Worm (Caenorhabditis elegans) whole organism, mixed stage, embryonic: ENCODE data around the gene haf-3.

Experiments
- M03D4.4 ChIP-seq: sonication (generic microtip); optimal IDR thresholded peaks from 2 replicates; lab custom pipeline; 2017; ENCODE audit warnings: mild to moderate bottlenecking, missing genetic modification characterization, missing compliant biosample characterization
- bed-3 ChIP-seq: fragments of 200-800 bp; sonication (Bioruptor generic); optimal IDR thresholded peaks from 3 replicates; lab custom pipeline; 2018; ENCODE audit warnings: mild to moderate bottlenecking, missing genetic modification characterization, moderate library complexity, missing compliant biosample characterization
- blmp-1 ChIP-seq: fragments of 150-350 bp; optimal IDR thresholded peaks from 2 replicates; lab custom pipeline; 2014; ENCODE audit warnings: missing biosample characterization, missing genetic modification characterization
- ceh-43 ChIP-seq: fragments of 200-800 bp; sonication (Bioruptor generic); optimal IDR thresholded peaks from 2 replicates; lab custom pipeline; 2018; ENCODE audit warnings: mild to moderate bottlenecking, missing genetic modification characterization, moderate library complexity, missing compliant biosample characterization
- ceh-83 ChIP-seq: fragments of 200-800 bp; sonication (Bioruptor generic); optimal IDR thresholded peaks from 2 replicates; lab custom pipeline; 2018; ENCODE audit warnings: mild to moderate bottlenecking, missing genetic modification characterization, missing compliant biosample characterization
- cnd-1 ChIP-seq: fragments of 200-800 bp; sonication (Bioruptor generic); optimal IDR thresholded peaks from 2 replicates; lab custom pipeline; 2018; ENCODE audit warnings: mild to moderate bottlenecking, missing genetic modification characterization, missing compliant biosample characterization
- drap-1 ChIP-seq: fragments of 200-800 bp; sonication (Bioruptor generic); optimal IDR thresholded peaks from 3 replicates; lab custom pipeline; 2018; ENCODE audit warnings: mild to moderate bottlenecking, missing genetic modification characterization, missing compliant biosample characterization
- elt-1 ChIP-seq: sonication (generic microtip); optimal IDR thresholded peaks from 2 replicates; lab custom pipeline; 2017; ENCODE audit warnings: missing genetic modification characterization, mild to moderate bottlenecking, missing compliant biosample characterization, antibody characterized with exemption, moderate library complexity, borderline replicate concordance; ENCODE audit not compliant: insufficient read depth
- elt-3 ChIP-seq: fragments of 150-350 bp; optimal IDR thresholded peaks from 2 replicates; lab custom pipeline; 2014; ENCODE audit warnings: missing biosample characterization, missing genetic modification characterization
- flh-1 ChIP-seq: fragments of 200-800 bp; sonication (Bioruptor generic); optimal IDR thresholded peaks from 2 replicates; lab custom pipeline; 2018; ENCODE audit warnings: mild to moderate bottlenecking, missing genetic modification characterization, moderate library complexity, missing compliant biosample characterization
- ham-2 ChIP-seq: fragments of 200-800 bp; sonication (Bioruptor generic); optimal IDR thresholded peaks from 2 replicates; lab custom pipeline; 2018; ENCODE audit warnings: mild to moderate bottlenecking, missing genetic modification characterization, missing compliant biosample characterization
- hlh-1 ChIP-seq: fragments of 150-350 bp; optimal IDR thresholded peaks from 2 replicates; lab custom pipeline; 2014; ENCODE audit warnings: missing biosample characterization, missing genetic modification reagents, missing genetic modification characterization
- lin-13 ChIP-seq: fragments of 150-350 bp; optimal IDR thresholded peaks from 2 replicates; lab custom pipeline; 2014; ENCODE audit warnings: missing biosample characterization, missing genetic modification characterization
- lin-32 ChIP-seq: fragments of 200-800 bp; sonication (Bioruptor generic); optimal IDR thresholded peaks from 2 replicates; lab custom pipeline; 2018; ENCODE audit warnings: mild to moderate bottlenecking, missing genetic modification characterization, missing compliant biosample characterization
- lsy-2 ChIP-seq: fragments of 150-350 bp; optimal IDR thresholded peaks from 2 replicates; lab custom pipeline; 2014; ENCODE audit warnings: missing biosample characterization, missing genetic modification characterization
- mab-5 ChIP-seq: fragments of 150-350 bp; optimal IDR thresholded peaks from 2 replicates; lab custom pipeline; 2014; ENCODE audit warnings: missing biosample characterization, missing genetic modification characterization
- mep-1 ChIP-seq: fragments of 150-350 bp; optimal IDR thresholded peaks from 2 replicates; lab custom pipeline; 2017; ENCODE audit warnings: missing biosample characterization, missing genetic modification reagents, missing genetic modification characterization, inconsistent platforms
- mls-2 ChIP-seq: sonication (generic microtip); optimal IDR thresholded peaks from 2 replicates; lab custom pipeline; 2016; ENCODE audit warnings: mild to moderate bottlenecking, missing genetic modification characterization, moderate library complexity, missing compliant biosample characterization
- nhr-12 ChIP-seq: fragments of 150-350 bp; optimal IDR thresholded peaks from 2 replicates; lab custom pipeline; 2014; ENCODE audit warnings: missing biosample characterization, missing genetic modification characterization
- nhr-2 ChIP-seq: fragments of 150-350 bp; optimal IDR thresholded peaks from 2 replicates; lab custom pipeline; 2014; ENCODE audit warnings: missing biosample characterization, missing genetic modification characterization
- nhr-237 ChIP-seq: fragments of 150-350 bp; optimal IDR thresholded peaks from 2 replicates; lab custom pipeline; 2014; ENCODE audit warnings: missing biosample characterization, missing genetic modification characterization
- nhr-28 ChIP-seq: fragments of 150-350 bp; optimal IDR thresholded peaks from 2 replicates; lab custom pipeline; 2014; ENCODE audit warnings: missing biosample characterization, missing genetic modification characterization
- nhr-76 ChIP-seq: sonication (generic microtip); optimal IDR thresholded peaks from 2 replicates; lab custom pipeline; 2017; ENCODE audit warnings: missing biosample characterization, missing genetic modification characterization
- pha-4 ChIP-seq: fragments of 150-350 bp; optimal IDR thresholded peaks from 2 replicates; lab custom pipeline; 2018; ENCODE audit warnings: missing biosample characterization, missing genetic modification reagents, missing genetic modification characterization
- sem-2 ChIP-seq: fragments of 200-800 bp; sonication (Bioruptor generic); optimal IDR thresholded peaks from 2 replicates; lab custom pipeline; 2018; ENCODE audit warnings: mild to moderate bottlenecking, missing genetic modification characterization, missing compliant biosample characterization
- snpc-4 ChIP-seq: fragments of 150-350 bp; optimal IDR thresholded peaks from 2 replicates; lab custom pipeline; 2014; ENCODE audit warnings: missing biosample characterization, missing genetic modification characterization
- sptf-1 ChIP-seq: sonication (generic microtip); optimal IDR thresholded peaks from 2 replicates; lab custom pipeline; 2017; ENCODE audit warnings: mild to moderate bottlenecking, missing genetic modification characterization, moderate library complexity, missing compliant biosample characterization
- tbx-8 ChIP-seq: fragments of 200-800 bp; sonication (Bioruptor generic); optimal IDR thresholded peaks from 2 replicates; lab custom pipeline; 2018; ENCODE audit warnings: mild to moderate bottlenecking, missing genetic modification characterization, moderate library complexity, missing compliant biosample characterization
- unc-120 ChIP-seq: sonication (generic microtip); optimal IDR thresholded peaks from 2 replicates; lab custom pipeline; 2017; ENCODE audit warnings: missing genetic modification characterization, missing compliant biosample characterization; ENCODE audit not compliant: poor library complexity, severe bottlenecking
- unc-39 ChIP-seq: fragments of 150-350 bp; optimal IDR thresholded peaks from 2 replicates; lab custom pipeline; 2014; ENCODE audit warnings: missing biosample characterization, missing genetic modification characterization
- unc-62 ChIP-seq: fragments of 150-350 bp; optimal IDR thresholded peaks from 2 replicates; lab custom pipeline; 2014; ENCODE audit warnings: missing biosample characterization, missing genetic modification reagents, missing genetic modification characterization
- ztf-11 ChIP-seq: fragments of 150-350 bp; optimal IDR thresholded peaks from 2 replicates; lab custom pipeline; 2014; ENCODE audit warnings: missing biosample characterization, missing genetic modification characterization

haf-3 gene

DNA sequence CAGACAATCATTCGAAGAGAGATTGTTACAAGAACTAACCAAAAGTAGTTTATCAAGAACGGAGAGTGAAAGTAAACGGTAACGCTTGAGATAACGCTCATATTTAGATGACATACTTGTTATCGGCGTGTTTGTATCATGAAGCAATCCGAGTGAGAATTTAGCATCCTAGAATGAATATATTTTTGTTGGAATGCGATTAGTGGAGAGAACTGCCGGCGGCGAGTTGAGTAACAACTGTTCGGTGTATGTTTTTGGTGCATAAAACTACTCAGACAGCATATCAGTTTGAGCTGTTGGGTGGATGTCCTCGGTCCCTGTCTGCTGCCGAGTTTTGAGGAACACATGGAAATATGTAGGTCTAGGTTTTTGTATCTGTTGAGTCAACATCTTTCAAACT lies 32.4 kb downstream of the haf-3 start, which contains the start of gene T23D5.3:
Gene T23D5.3, minus strand, starts transcription at position 101 of the 400 bp plus-strand sequence.
- no peak for TF ChIP-seq unc-39 (tag; lab: Kevin White, UChicago)
- no peak for TF ChIP-seq nhr-237 (tag; lab: Kevin White, UChicago)
- no peak for TF ChIP-seq elt-3
- TF ChIP-seq lsy-2 (tag; lab: Kevin White, UChicago) = no peak
- no peak for TF ChIP-seq M03D4.4 (tag; lab: Kevin White, UChicago)
- TF ChIP-seq lin-32 = no peak
- no peak for TF ChIP-seq blmp-1 (tag; lab: Kevin White, UChicago)
- TF ChIP-seq elt-1 (tag; lab: Kevin White, UChicago) = no peak
- TF ChIP-seq mab-5 = no peak
- TF ChIP-seq unc-62 (GFP tag; lab: Kevin White, UChicago) = no peak
- no peak for TF ChIP-seq bed-3 (GFP tag; lab: Kevin White, UChicago)
- TF ChIP-seq lin-13 (tag; lab: Kevin White, UChicago) = no peak
- no peak for TF ChIP-seq flh-1 (GFP tag; lab: Kevin White, UChicago)
- no peak for TF ChIP-seq cnd-1 (tag; lab: Kevin White, UChicago)
- no peak for TF ChIP-seq nhr-2 (tag; lab: Kevin White, UChicago)
- no peak for TF ChIP-seq drap-1 (GFP tag; lab: Kevin White, UChicago)
- no peak for TF ChIP-seq ceh-83 (GFP tag; lab: Kevin White, UChicago)
- no peak for TF ChIP-seq snpc-4 (tag; lab: Kevin White, UChicago)
- TF ChIP-seq, all 35 proteins: peak for 0

DNA sequence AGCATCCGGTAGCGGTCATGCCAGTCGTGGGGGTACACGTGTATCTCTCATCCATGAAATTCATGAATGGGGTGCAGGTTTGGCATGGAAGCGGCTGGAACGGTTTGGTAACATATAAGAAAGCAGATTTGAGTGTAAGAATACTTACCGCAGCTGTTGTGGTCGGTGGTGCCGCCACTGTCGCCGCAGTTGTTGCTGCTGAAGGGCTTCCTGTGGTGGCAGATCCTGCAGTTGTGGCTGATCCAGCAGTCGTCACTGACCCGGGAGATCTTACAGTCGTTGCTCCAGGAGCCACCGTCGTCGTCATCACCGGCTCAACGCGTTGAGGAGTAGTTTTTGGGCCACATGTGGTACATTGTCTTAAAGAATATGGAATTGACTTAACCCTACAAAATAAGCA lies 33.0 kb downstream of the haf-3 start:
- no peak for TF ChIP-seq bed-3 (GFP tag; lab: Kevin White, UChicago)
- TF ChIP-seq hlh-1 = no peak
- TF ChIP-seq tbx-8 (GFP tag; lab: Kevin White, UChicago) = no peak
- TF ChIP-seq nhr-237 (tag; lab: Kevin White, UChicago) = no peak
- TF ChIP-seq lsy-2 (tag; lab: Kevin White, UChicago) = no peak
- no peak for TF ChIP-seq cnd-1 (tag; lab: Kevin White, UChicago)
- no peak for TF ChIP-seq ceh-43 (GFP tag; lab: Kevin White, UChicago)
- TF ChIP-seq flh-1 (GFP tag; lab: Kevin White, UChicago) = no peak
- TF ChIP-seq sem-2 (GFP tag; lab: Kevin White, UChicago) = no peak
- TF ChIP-seq ztf-11 (tag; lab: Kevin White, UChicago) = no peak
- no peak for TF ChIP-seq unc-120 (tag; lab: Kevin White, UChicago)
- no peak for TF ChIP-seq drap-1 (GFP tag; lab: Kevin White, UChicago)
- no peak for TF ChIP-seq nhr-12 (tag; lab: Kevin White, UChicago)

DNA sequence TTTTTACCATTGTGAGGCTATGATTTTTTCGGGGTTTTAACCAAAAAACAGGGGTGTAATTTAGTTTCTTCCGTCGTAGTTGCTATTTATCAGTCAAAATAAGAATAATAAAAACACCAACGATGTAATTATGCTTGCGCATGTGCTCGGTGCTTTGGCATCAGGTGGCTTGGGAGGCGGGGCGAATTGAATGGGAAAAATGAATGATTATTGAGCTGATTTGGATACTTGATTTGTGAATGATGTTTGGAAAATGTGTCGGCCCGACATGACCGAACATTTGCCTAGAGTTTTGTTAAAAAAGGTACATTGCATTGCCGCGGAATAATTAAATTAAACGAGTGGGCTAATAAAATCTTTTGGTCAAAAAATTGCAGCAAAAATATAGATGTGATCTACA lies 33.8 kb downstream of the haf-3 start, which contains the start of gene str-38:
Gene str-38, minus strand, starts transcription at position 101 of the 400 bp plus-strand sequence.
- TF ChIP-seq nhr-76 (tag; lab: Kevin White, UChicago) (no peak), elt-3 (no peak), sptf-1 (tag; lab: Kevin White, UChicago) (no peak), mep-1 (no peak), tbx-8 (GFP tag; lab: Kevin White, UChicago) (no peak), unc-39 (tag; lab: Kevin White, UChicago) (no peak), ceh-43 (GFP tag; lab: Kevin White, UChicago) (no peak), nhr-12 (tag; lab: Kevin White, UChicago) (no peak), mls-2 (tag; lab: Kevin White, UChicago) (no peak), nhr-237 (tag; lab: Kevin White, UChicago) (no peak), drap-1 (GFP tag; lab: Kevin White, UChicago) (no peak), cnd-1 (tag; lab: Kevin White, UChicago) (no peak), elt-1 (tag; lab: Kevin White, UChicago) (no peak)

DNA sequence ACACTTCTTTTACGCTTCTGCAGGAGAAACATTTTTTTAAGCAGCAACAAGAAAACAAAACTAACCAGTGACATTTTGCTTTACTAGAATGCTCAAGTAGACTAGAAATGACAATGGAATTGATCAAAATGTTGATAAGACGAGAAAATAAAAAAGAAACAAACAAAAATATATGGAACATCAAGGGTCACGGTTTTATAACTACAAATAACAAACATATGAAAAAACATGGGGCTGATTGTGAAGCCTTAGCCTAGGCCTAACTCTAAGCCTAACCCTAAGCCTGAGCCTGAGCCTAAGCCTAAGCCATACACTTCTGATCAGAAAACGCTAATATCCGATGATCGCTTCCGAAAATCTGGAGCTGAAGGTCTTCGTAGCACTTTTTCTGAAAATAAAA lies 35.5 kb downstream of the haf-3 start, which contains the start of gene Y6E2A.10:
Gene Y6E2A.10, minus strand, starts transcription at position 101 of the 400 bp plus-strand sequence.
- TF ChIP-seq lin-13 (tag; lab: Kevin White, UChicago) = no peak
- TF ChIP-seq tbx-8 (GFP tag; lab: Kevin White, UChicago) = no peak
- TF ChIP-seq mab-5 = no peak
- TF ChIP-seq snpc-4 (tag; lab: Kevin White, UChicago) = no peak
- TF ChIP-seq pha-4 (tag; lab: Kevin White, UChicago) = no peak
- TF ChIP-seq unc-62 (GFP tag; lab: Kevin White, UChicago) = no peak
- no peak for TF ChIP-seq hlh-1
- TF ChIP-seq ham-2 (GFP tag; lab: Kevin White, UChicago) = no peak
- no peak for TF ChIP-seq nhr-28 (tag; lab: Kevin White, UChicago)
- no peak for TF ChIP-seq sem-2 (GFP tag; lab: Kevin White, UChicago)
- TF ChIP-seq nhr-76 (tag; lab: Kevin White, UChicago) = no peak
